Worm (Caenorhabditis elegans): ENCODE data around the gene T25B9.3.
"Not testable (repeated sequence)": the region's sequence is repeated elsewhere in the genome, so short reads cannot be mapped to it uniquely, and the experiment has no call there.

T25B9.3 gene

DNA sequence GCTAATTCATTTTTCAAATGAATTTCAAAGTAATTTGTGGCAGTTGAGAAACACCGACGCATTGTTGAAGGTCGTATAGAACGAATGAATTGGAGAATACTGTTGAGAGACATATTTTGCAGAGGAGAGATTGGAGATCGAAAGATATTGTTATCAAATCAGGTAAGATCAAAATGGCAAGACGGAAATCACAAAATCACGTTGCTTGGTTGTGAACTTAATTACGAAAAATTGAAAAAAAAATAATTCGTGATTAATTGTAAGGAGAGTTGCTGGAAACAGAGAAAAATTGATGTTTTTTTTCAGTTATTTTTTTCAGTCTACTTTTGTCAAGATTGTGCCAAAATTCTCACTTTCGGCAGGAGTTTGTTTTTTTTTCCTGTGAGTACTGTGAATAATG is 5.5 kb downstream of the T25B9.3 start, which contains the start of gene T25B9.1:
Gene T25B9.1 (minus strand): TSS at position 101 of the 400 bp plus-strand sequence.
- no peak for TF ChIP-seq flt-1 (GFP tag; IDR thresholded peaks at IDR 0.05)
- TF ChIP-seq cog-1 (tag; optimal IDR thresholded peaks at IDR 0.05), result no peak
- TF ChIP-seq ref-1 (GFP tag; conservative IDR thresholded peaks at IDR 0.05), result no peak
- TF ChIP-seq T22C8.4 (GFP tag; IDR thresholded peaks at IDR 0.05), result no peak
- TF ChIP-seq tab-1 (GFP tag; IDR thresholded peaks at IDR 0.05), result no peak
- no peak for TF ChIP-seq ztf-23 (GFP tag; IDR thresholded peaks at IDR 0.05)
- TF ChIP-seq klf-2 (GFP tag; conservative IDR thresholded peaks at IDR 0.05), result no peak
- TF ChIP-seq med-1 (GFP tag; optimal IDR thresholded peaks at IDR 0.05; ENCODE audit: insufficient read depth), result no peak
- TF ChIP-seq ztf-29 (GFP tag; IDR thresholded peaks at IDR 0.05), result no peak

DNA sequence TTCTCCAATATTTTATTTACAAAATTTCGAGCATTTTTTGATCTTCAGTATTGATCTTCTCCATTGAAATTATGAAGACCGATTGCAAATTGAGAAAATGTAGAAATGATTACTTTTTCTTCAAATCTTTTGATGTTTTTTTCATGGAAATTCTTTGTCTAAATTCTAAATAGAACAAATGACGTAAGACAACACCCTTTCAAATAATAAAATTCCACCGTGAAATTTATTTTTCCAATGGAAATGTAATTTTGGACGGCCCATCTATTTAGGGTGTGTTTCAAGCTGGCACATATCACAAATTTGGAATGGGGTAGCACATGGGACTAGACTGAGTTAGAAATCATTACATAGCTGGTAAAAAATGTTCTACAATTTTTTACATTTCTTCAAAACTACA is 7.2 kb downstream of the T25B9.3 start, which contains the start of gene T25B9.2:
Gene T25B9.2 (minus strand): TSS at position 101 of the 400 bp plus-strand sequence.
- not testable (repeated sequence) for TF ChIP-seq T22C8.4 (GFP tag; IDR thresholded peaks at IDR 0.05); ztf-29 (GFP tag; IDR thresholded peaks at IDR 0.05); med-1 (GFP tag; optimal IDR thresholded peaks at IDR 0.05; ENCODE audit: insufficient read depth)

DNA sequence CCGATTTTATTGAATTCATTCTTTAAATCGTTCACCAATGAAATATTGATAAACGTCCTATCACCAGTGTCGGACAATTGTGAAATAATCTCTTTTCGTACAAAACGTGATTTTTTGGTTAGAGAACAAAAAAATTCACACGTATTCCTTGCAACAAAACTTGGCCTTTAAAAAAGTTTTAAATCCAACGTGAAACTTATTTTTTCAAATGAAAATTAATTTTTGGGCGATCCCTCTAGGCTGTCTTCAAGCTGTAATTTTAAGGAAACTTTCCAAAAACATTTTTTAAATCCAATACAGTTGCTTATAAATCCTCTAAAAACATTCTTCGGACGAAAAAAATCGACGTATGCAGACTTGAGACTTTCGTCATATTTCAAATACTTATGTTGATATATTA is 10.1 kb downstream of the T25B9.3 start, which contains the start of gene T25B9.5:
Gene T25B9.5 (minus strand): TSS at position 101 of the 400 bp plus-strand sequence.
- no peak for TF ChIP-seq flt-1 (GFP tag; IDR thresholded peaks at IDR 0.05)
- TF ChIP-seq klf-2 (GFP tag; conservative IDR thresholded peaks at IDR 0.05), result no peak
- no peak for TF ChIP-seq T22C8.4 (GFP tag; IDR thresholded peaks at IDR 0.05)
- TF ChIP-seq ztf-29 (GFP tag; IDR thresholded peaks at IDR 0.05), result no peak
- TF ChIP-seq ztf-23 (GFP tag; IDR thresholded peaks at IDR 0.05), result no peak
- TF ChIP-seq tab-1 (GFP tag; IDR thresholded peaks at IDR 0.05), result no peak
- no peak for TF ChIP-seq ref-1 (GFP tag; conservative IDR thresholded peaks at IDR 0.05)
- TF ChIP-seq cog-1 (tag; optimal IDR thresholded peaks at IDR 0.05), result no peak
- no peak for TF ChIP-seq med-1 (GFP tag; optimal IDR thresholded peaks at IDR 0.05; ENCODE audit: insufficient read depth)

DNA sequence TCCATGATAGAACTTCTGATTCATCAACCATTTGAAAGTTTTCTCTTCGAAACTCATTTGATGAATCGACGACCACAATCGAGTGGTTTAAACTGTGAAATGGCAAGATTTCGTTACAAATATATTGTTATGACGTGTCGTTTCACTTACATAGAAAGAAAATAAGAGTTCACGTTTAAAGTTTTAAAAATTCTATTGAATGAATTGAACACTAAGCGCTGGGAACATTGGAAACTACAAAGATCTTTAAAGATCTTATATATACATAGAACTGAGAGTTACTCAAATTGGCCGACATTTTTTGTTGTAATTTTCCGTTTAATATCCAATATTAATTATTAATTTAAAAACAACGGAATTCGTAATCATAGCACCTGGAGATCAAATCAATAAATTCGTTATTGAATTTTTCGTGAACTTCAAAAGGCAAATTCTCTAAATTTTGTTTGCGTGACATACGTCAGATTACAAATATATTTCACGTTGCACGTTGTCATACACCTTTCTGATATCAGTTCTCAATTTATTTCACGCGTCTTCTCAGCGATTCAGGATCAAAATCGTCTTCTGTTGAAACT is 13.1 kb downstream of the T25B9.3 start, which contains the start of the genes T25B9.4 and T25B9.6:
Gene T25B9.4 (minus strand): TSS at position 101 of the 578 bp plus-strand sequence.
Gene T25B9.6 (plus strand): TSS at position 528 of the 578 bp plus-strand sequence.
- no peak for TF ChIP-seq tab-1 (GFP tag; IDR thresholded peaks at IDR 0.05)
- TF ChIP-seq ref-1 (GFP tag; conservative IDR thresholded peaks at IDR 0.05), result no peak
- no peak for TF ChIP-seq ztf-29 (GFP tag; IDR thresholded peaks at IDR 0.05)
- TF ChIP-seq med-1 (GFP tag; optimal IDR thresholded peaks at IDR 0.05; ENCODE audit: insufficient read depth), result no peak
- TF ChIP-seq T22C8.4 (GFP tag; IDR thresholded peaks at IDR 0.05), result no peak
- no peak for TF ChIP-seq cog-1 (tag; optimal IDR thresholded peaks at IDR 0.05)
- TF ChIP-seq flt-1 (GFP tag; IDR thresholded peaks at IDR 0.05), result no peak
- TF ChIP-seq ztf-23 (GFP tag; IDR thresholded peaks at IDR 0.05), result no peak
- TF ChIP-seq klf-2 (GFP tag; conservative IDR thresholded peaks at IDR 0.05), result no peak

DNA sequence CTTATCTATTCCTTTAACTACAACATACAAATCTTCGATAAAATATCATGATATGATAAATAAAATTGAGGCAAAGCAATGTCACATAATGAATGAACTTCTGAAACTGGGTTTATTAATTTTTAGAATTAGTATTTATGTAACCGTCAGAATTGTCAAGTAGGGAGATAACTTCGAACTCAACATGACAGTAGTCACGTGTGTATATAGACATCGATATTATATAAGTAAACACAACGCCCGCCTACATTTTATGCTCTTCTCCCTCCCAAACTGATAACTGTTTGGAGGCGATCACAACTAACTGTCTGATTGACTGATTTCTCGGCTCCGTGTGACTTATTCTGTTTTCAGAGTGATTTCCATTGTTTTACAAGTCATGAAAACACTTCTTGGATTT is 16.8 kb downstream of the T25B9.3 start, which contains the start of gene ugt-54:
Gene ugt-54 (plus strand): TSS at position 355 of the 400 bp plus-strand sequence.
- no peak for TF ChIP-seq tab-1 (GFP tag; IDR thresholded peaks at IDR 0.05)
- no peak for TF ChIP-seq med-1 (GFP tag; optimal IDR thresholded peaks at IDR 0.05; ENCODE audit: insufficient read depth)
- no peak for TF ChIP-seq ztf-29 (GFP tag; IDR thresholded peaks at IDR 0.05)
- TF ChIP-seq cog-1 (tag; optimal IDR thresholded peaks at IDR 0.05), result no peak
- no peak for TF ChIP-seq ztf-23 (GFP tag; IDR thresholded peaks at IDR 0.05)
- no peak for TF ChIP-seq flt-1 (GFP tag; IDR thresholded peaks at IDR 0.05)
- no peak for TF ChIP-seq T22C8.4 (GFP tag; IDR thresholded peaks at IDR 0.05)
- TF ChIP-seq ref-1 (GFP tag; conservative IDR thresholded peaks at IDR 0.05), result no peak
- TF ChIP-seq klf-2 (GFP tag; conservative IDR thresholded peaks at IDR 0.05), result no peak

DNA sequence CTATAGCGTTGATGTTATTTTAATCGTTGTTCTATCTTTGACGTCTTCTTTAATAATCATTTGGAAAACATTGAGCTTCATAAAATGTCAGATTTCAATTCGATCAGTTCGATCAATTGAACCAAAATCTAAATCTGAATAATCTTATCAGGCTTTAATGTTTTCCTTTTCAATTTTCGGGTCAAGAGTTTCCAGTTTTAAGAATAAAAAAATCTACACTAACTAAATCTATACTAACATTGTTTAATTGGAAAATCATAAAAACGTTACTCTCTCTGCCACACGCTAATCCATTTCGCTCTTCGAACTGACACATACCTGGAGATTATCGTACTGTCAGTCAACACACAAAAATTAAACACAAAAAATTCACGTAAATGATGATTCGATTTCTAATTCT is 19.6 kb downstream of the T25B9.3 start, which contains the start of gene T25B9.11:
Gene T25B9.11 (plus strand): TSS at position 301 of the 400 bp plus-strand sequence.
- no peak for TF ChIP-seq flt-1 (GFP tag; IDR thresholded peaks at IDR 0.05)
- no peak for TF ChIP-seq cog-1 (tag; optimal IDR thresholded peaks at IDR 0.05)
- no peak for TF ChIP-seq med-1 (GFP tag; optimal IDR thresholded peaks at IDR 0.05; ENCODE audit: insufficient read depth)
- no peak for TF ChIP-seq tab-1 (GFP tag; IDR thresholded peaks at IDR 0.05)
- no peak for TF ChIP-seq ztf-29 (GFP tag; IDR thresholded peaks at IDR 0.05)
- TF ChIP-seq ztf-23 (GFP tag; IDR thresholded peaks at IDR 0.05), result no peak
- no peak for TF ChIP-seq ref-1 (GFP tag; conservative IDR thresholded peaks at IDR 0.05)
- no peak for TF ChIP-seq klf-2 (GFP tag; conservative IDR thresholded peaks at IDR 0.05)
- no peak for TF ChIP-seq T22C8.4 (GFP tag; IDR thresholded peaks at IDR 0.05)

DNA sequence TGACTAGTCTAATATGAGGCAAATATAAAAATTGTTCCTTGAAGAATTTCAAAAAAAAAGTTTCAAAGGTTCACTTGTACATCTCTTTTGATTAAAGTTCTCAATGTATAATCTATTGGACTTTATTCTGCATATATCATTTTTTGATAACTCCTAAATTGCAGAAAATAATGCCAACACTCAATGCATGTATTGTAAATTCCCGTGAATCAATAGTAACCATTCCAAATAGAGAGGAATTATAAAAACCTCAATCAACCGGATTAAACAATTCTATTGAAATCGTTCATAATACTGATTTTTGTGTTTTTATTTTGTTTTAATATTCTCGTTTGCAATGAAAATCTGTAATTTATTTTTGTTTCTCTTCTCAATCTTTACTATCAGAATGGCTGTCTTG is 20.5 kb downstream of the T25B9.3 start, which contains the start of gene T25B9.12:
Gene T25B9.12 (plus strand): TSS at position 301 of the 400 bp plus-strand sequence.
- TF ChIP-seq tab-1 (GFP tag; IDR thresholded peaks at IDR 0.05) (no peak), ref-1 (GFP tag; conservative IDR thresholded peaks at IDR 0.05) (no peak), klf-2 (GFP tag; conservative IDR thresholded peaks at IDR 0.05) (no peak), T22C8.4 (GFP tag; IDR thresholded peaks at IDR 0.05) (no peak), ztf-23 (GFP tag; IDR thresholded peaks at IDR 0.05) (no peak)

DNA sequence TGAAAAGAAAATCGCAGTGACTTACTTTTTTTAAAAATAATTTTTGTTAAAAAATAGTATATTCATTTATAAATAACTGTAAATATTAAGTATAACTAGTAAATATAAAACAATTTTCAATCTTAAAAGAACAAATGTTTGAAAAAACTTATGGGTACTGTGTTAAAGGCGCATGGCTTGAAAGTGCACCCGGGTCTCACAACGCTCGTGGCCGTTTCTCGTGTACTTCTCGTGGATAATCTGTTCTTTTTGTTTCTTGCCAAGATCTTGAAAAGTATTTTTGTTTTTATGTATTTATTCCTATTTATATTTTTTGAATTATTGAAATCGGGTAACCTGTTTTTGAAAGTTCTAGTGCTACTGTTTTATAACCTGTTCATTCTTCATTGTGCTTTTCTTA is 21.5 kb downstream of the T25B9.3 start:
- TF ChIP-seq klf-2 (GFP tag; conservative IDR thresholded peaks at IDR 0.05) (no peak), med-1 (GFP tag; optimal IDR thresholded peaks at IDR 0.05; ENCODE audit: insufficient read depth) (no peak), ztf-23 (GFP tag; IDR thresholded peaks at IDR 0.05) (no peak), tab-1 (GFP tag; IDR thresholded peaks at IDR 0.05) (no peak), cog-1 (tag; optimal IDR thresholded peaks at IDR 0.05) (no peak), T22C8.4 (GFP tag; IDR thresholded peaks at IDR 0.05) (no peak), ref-1 (GFP tag; conservative IDR thresholded peaks at IDR 0.05) (no peak), ztf-29 (GFP tag; IDR thresholded peaks at IDR 0.05) (no peak), flt-1 (GFP tag; IDR thresholded peaks at IDR 0.05) (no peak)

DNA sequence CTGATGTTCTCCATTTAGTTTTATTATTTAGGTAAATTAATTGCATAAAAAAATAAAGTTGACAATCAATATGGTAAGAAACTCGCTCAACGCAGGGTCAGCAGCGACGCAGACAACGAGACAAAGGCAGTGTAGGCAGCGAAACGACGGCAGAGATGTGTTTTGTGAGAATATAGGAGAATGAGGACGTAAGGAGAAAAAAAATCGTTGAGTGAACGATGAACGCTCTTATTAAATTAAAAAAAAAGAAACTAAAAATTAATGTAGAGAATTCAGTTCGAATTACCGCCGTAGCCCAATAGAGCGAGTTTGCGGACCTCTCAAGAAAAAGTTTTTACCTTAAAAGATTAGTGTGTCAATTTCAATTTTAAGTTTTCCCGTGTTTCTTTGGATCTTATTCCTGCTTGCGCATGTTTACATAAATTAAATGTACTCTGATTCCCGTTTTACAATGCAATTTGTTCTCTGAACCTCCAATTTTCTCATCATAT is 23.6 kb downstream of the T25B9.3 start, which contains the start of gene T25B9.8:
Gene T25B9.8 (minus strand): TSS at position 51 of the 491 bp plus-strand sequence.
- TF ChIP-seq ztf-23 (GFP tag; IDR thresholded peaks at IDR 0.05) (no peak), klf-2 (GFP tag; conservative IDR thresholded peaks at IDR 0.05) (no peak), cog-1 (tag; optimal IDR thresholded peaks at IDR 0.05) (no peak), tab-1 (GFP tag; IDR thresholded peaks at IDR 0.05) (no peak), T22C8.4 (GFP tag; IDR thresholded peaks at IDR 0.05) (no peak), med-1 (GFP tag; optimal IDR thresholded peaks at IDR 0.05; ENCODE audit: insufficient read depth) (no peak), flt-1 (GFP tag; IDR thresholded peaks at IDR 0.05) (no peak), ref-1 (GFP tag; conservative IDR thresholded peaks at IDR 0.05) (no peak)
